Worm (Caenorhabditis elegans) whole organism, early embryonic: Measurements from ENCODE around the gene srsx-11.

Experiments
- B0310.2 ChIP-seq: sonication (generic microtip); optimal IDR thresholded peaks from 2 replicates; lab custom pipeline; 2016; ENCODE audit warnings: mild to moderate bottlenecking, missing genetic modification characterization, missing compliant biosample characterization
- F13C5.2 ChIP-seq: sonication (generic microtip); optimal IDR thresholded peaks from 2 replicates; lab custom pipeline; 2017; ENCODE audit warnings: mild to moderate bottlenecking, missing genetic modification characterization, inconsistent platforms, missing compliant biosample characterization
- aly-1 ChIP-seq: sonication (generic microtip); optimal IDR thresholded peaks from 2 replicates; lab custom pipeline; 2016; ENCODE audit warnings: missing genetic modification characterization, missing compliant biosample characterization
- ama-1 ChIP-seq: fragments of 150-350 bp; optimal IDR thresholded peaks from 2 replicates; lab custom pipeline; 2014
- ceh-13 ChIP-seq: fragments of 200-800 bp; sonication (Bioruptor generic); optimal IDR thresholded peaks from 2 replicates; lab custom pipeline; 2018; ENCODE audit warnings: mild to moderate bottlenecking, missing genetic modification characterization, missing compliant biosample characterization
- ceh-36 ChIP-seq: sonication (generic microtip); optimal IDR thresholded peaks from 2 replicates; lab custom pipeline; 2016; ENCODE audit warnings: missing genetic modification characterization, inconsistent platforms, missing compliant biosample characterization
- ets-7 ChIP-seq: sonication (generic microtip); optimal IDR thresholded peaks from 2 replicates; lab custom pipeline; 2016; ENCODE audit warnings: missing genotype, missing genetic modification characterization, missing compliant biosample characterization
- flt-1 ChIP-seq: fragments of 200-800 bp; sonication (Bioruptor generic); IDR thresholded peaks from 2 replicates; pipeline ENCODE4 v1.3.6; 2022; ENCODE audit warnings: missing genetic modification characterization, missing compliant biosample characterization
- hmbx-1 ChIP-seq: sonication (generic microtip); optimal IDR thresholded peaks from 2 replicates; lab custom pipeline; 2016; ENCODE audit warnings: mild to moderate bottlenecking, missing genetic modification characterization, missing compliant biosample characterization
- hmg-4 ChIP-seq: fragments of 200-800 bp; sonication (Bioruptor generic); optimal IDR thresholded peaks from 2 replicates; lab custom pipeline; 2018; ENCODE audit warnings: mild to moderate bottlenecking, missing genetic modification characterization, missing compliant biosample characterization
- hnd-1 ChIP-seq: sonication (generic microtip); optimal IDR thresholded peaks from 2 replicates; lab custom pipeline; 2016; ENCODE audit warnings: missing genetic modification characterization, missing compliant biosample characterization
- pes-1 ChIP-seq: fragments of 200-800 bp; sonication (Bioruptor generic); IDR thresholded peaks from 2 replicates; pipeline ENCODE4 v1.3.6; 2022; ENCODE audit warnings: missing genetic modification reagents, missing genetic modification characterization, missing compliant biosample characterization
- scrt-1 ChIP-seq: fragments of 200-800 bp; sonication (Bioruptor generic); IDR thresholded peaks from 2 replicates; pipeline ENCODE4 v1.3.6; 2022; ENCODE audit warnings: missing genetic modification characterization, missing compliant biosample characterization
- sea-1 ChIP-seq: fragments of 200-800 bp; sonication (Bioruptor generic); conservative IDR thresholded peaks from 2 replicates; pipeline ENCODE4 v1.3.6; 2022; ENCODE audit warnings: missing genetic modification characterization, missing compliant biosample characterization
- tbx-11 ChIP-seq: fragments of 200-800 bp; sonication (Bioruptor generic); IDR thresholded peaks from 2 replicates; pipeline ENCODE4 v1.3.6; 2022; ENCODE audit warnings: missing genetic modification characterization, missing compliant biosample characterization
- tbx-37 ChIP-seq: fragments of 200-800 bp; sonication (Bioruptor generic); conservative IDR thresholded peaks from 2 replicates; pipeline ENCODE4 v1.3.6; 2022; ENCODE audit warnings: missing genetic modification reagents, missing genetic modification characterization, missing compliant biosample characterization
- tra-4 ChIP-seq: sonication (generic microtip); optimal IDR thresholded peaks from 2 replicates; lab custom pipeline; 2017; ENCODE audit warnings: missing genetic modification characterization, missing compliant biosample characterization

srsx-11 gene

ce11 chrV:4934406-4934805 is 44.6 kb downstream of the srsx-11 start, which contains the start of gene catp-2:
Gene catp-2, plus strand, starts transcription at chrV:4934706.
- TF ChIP-seq hnd-1 (tag; lab: Kevin White, UChicago) (no peak), scrt-1 (GFP tag; lab: Robert Waterston, UW) (no peak), ceh-36 (tag; lab: Kevin White, UChicago) (no peak), hmbx-1 (tag; lab: Kevin White, UChicago) (no peak), aly-1 (no peak), sea-1 (GFP tag; lab: Robert Waterston, UW) (no peak), ama-1 (lab: Kevin White, UChicago) (no peak), ceh-13 (GFP tag; lab: Kevin White, UChicago) (no peak), F13C5.2 (tag; lab: Kevin White, UChicago) (no peak), flt-1 (GFP tag; lab: Robert Waterston, UW) (no peak), tra-4 (tag; lab: Kevin White, UChicago) (no peak), hmg-4 (GFP tag; lab: Kevin White, UChicago) (no peak)

- TF ChIP-seq hmg-4 (GFP tag; lab: Kevin White, UChicago): no peak
- no peak for TF ChIP-seq flt-1 (GFP tag; lab: Robert Waterston, UW)
- TF ChIP-seq ama-1 (lab: Kevin White, UChicago): no peak
- TF ChIP-seq tra-4 (tag; lab: Kevin White, UChicago): no peak
- TF ChIP-seq hnd-1 (tag; lab: Kevin White, UChicago): no peak
- no peak for TF ChIP-seq ceh-13 (GFP tag; lab: Kevin White, UChicago)
- no peak for TF ChIP-seq B0310.2 (tag; lab: Kevin White, UChicago)
- TF ChIP-seq tbx-11 (GFP tag; lab: Robert Waterston, UW): no peak
- TF ChIP-seq scrt-1 (GFP tag; lab: Robert Waterston, UW): no peak
- no peak for TF ChIP-seq aly-1
- no peak for TF ChIP-seq F13C5.2 (tag; lab: Kevin White, UChicago)
- no peak for TF ChIP-seq tbx-37
- TF ChIP-seq hmbx-1 (tag; lab: Kevin White, UChicago): no peak
Measured at ce11 chrV:4933268-4933667, 45.7 kb downstream of the srsx-11 start.

ce11 chrV:4932814-4933213 is 46.1 kb downstream of the srsx-11 start, which contains the start of gene C02E7.10:
Gene C02E7.10, minus strand, starts transcription at chrV:4933045.
- TF ChIP-seq pes-1 (no peak), ceh-36 (tag; lab: Kevin White, UChicago) (no peak), flt-1 (GFP tag; lab: Robert Waterston, UW) (no peak), hmbx-1 (tag; lab: Kevin White, UChicago) (no peak), aly-1 (no peak), hnd-1 (tag; lab: Kevin White, UChicago) (no peak), scrt-1 (GFP tag; lab: Robert Waterston, UW) (no peak), ceh-13 (GFP tag; lab: Kevin White, UChicago) (no peak), tra-4 (tag; lab: Kevin White, UChicago) (no peak), ets-7 (tag; lab: Kevin White, UChicago) (no peak), B0310.2 (tag; lab: Kevin White, UChicago) (no peak), tbx-37 (no peak), tbx-11 (GFP tag; lab: Robert Waterston, UW) (no peak), ama-1 (lab: Kevin White, UChicago) (no peak), F13C5.2 (tag; lab: Kevin White, UChicago) (no peak), hmg-4 (GFP tag; lab: Kevin White, UChicago) (no peak), sea-1 (GFP tag; lab: Robert Waterston, UW) (no peak)

- TF ChIP-seq ceh-13 (GFP tag; lab: Kevin White, UChicago): no peak
- no peak for TF ChIP-seq aly-1
- TF ChIP-seq ama-1 (lab: Kevin White, UChicago): no peak
- TF ChIP-seq F13C5.2 (tag; lab: Kevin White, UChicago): no peak
- no peak for TF ChIP-seq scrt-1 (GFP tag; lab: Robert Waterston, UW)
- no peak for TF ChIP-seq ceh-36 (tag; lab: Kevin White, UChicago)
- TF ChIP-seq tbx-37: no peak
- TF ChIP-seq hmg-4 (GFP tag; lab: Kevin White, UChicago): no peak
- no peak for TF ChIP-seq sea-1 (GFP tag; lab: Robert Waterston, UW)
- TF ChIP-seq pes-1: no peak
Measured at ce11 chrV:4929842-4930241, 49.1 kb downstream of the srsx-11 start, which contains the start of gene str-205. Gene str-205, minus strand, starts transcription at chrV:4929942.
